Fruit fly (Drosophila melanogaster): ENCODE measurements around the gene Or85a.
A peak's percentile ranks its signal among the peaks of the same experiment; 100 is the strongest.

The Or85a gene

DNA sequence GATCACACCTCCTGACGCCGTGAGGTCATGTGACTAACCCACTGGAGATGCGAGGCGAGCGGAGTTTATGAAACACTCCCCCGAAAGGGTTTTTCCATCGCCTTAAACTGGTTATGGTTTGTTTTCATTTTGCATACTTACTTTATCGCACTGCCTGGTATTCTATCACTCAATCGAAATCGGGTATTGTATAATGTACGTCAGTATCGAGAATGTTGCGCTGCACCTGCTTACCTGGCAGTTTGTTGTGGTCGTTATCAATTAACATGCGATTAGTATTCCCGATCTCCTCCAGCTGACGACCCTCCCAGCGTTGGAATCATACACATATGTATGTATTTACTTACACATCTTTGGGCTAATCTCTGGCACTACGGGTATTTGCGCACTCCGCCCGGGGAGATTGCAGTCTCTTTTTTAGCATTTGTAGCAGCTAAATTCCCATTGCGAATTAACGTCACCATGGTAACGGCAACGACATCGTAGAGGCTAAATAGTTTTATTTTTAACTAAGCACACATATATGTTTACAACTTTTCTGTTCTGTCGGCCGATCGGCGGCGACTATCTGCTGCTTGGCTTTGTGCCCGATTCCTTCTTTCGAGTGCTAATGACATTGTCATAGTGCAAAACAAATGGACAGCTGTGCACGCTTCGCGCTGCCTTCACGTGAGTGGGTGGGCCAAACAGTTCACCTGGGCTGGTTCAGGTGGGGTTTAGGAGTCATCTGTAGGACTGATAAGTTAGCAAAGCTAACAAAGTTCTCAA, 31.6 kb downstream of the Or85a start:
- TF ChIP-seq Hr83 (GFP tag; optimal IDR thresholded peaks at IDR 0.05; ENCODE audit: poor library complexity, severe bottlenecking) (peak; percentile 16), Jra (GFP tag; optimal IDR thresholded peaks at IDR 0.05) (no peak), h (GFP tag; optimal IDR thresholded peaks at IDR 0.05) (peak; percentile 30), brk (GFP tag; optimal IDR thresholded peaks at IDR 0.05) (no peak), br (GFP tag; optimal IDR thresholded peaks at IDR 0.05) (no peak), Rel (GFP tag; optimal IDR thresholded peaks at IDR 0.05) (no peak), Rel (tag; optimal IDR thresholded peaks at IDR 0.05) (peak; percentile 73), jim (GFP tag; optimal IDR thresholded peaks at IDR 0.05) (no peak)

- TF ChIP-seq dsf (GFP tag; optimal IDR thresholded peaks at IDR 0.05; ENCODE audit: borderline replicate concordance) (no peak), CG32264 (GFP tag; optimal IDR thresholded peaks at IDR 0.05) (no peak), N (GFP tag; optimal IDR thresholded peaks at IDR 0.05) (no peak), foxo (GFP tag; optimal IDR thresholded peaks at IDR 0.05) (no peak), woc (GFP tag; optimal IDR thresholded peaks at IDR 0.05) (no peak), Dif (GFP tag; optimal IDR thresholded peaks at IDR 0.05; ENCODE audit: partially characterized antibody) (no peak), Rel (GFP tag; optimal IDR thresholded peaks at IDR 0.05) (no peak), Rel (tag; optimal IDR thresholded peaks at IDR 0.05) (no peak), Sp1 (GFP tag; optimal IDR thresholded peaks at IDR 0.05) (no peak), Hr78 (GFP tag; optimal IDR thresholded peaks at IDR 0.05) (no peak), brk (GFP tag; optimal IDR thresholded peaks at IDR 0.05) (no peak), lola (GFP tag; optimal IDR thresholded peaks at IDR 0.05) (no peak)
Measured at dm6 chr3R:8353994-8354393, 32.4 kb downstream of the Or85a start.

DNA sequence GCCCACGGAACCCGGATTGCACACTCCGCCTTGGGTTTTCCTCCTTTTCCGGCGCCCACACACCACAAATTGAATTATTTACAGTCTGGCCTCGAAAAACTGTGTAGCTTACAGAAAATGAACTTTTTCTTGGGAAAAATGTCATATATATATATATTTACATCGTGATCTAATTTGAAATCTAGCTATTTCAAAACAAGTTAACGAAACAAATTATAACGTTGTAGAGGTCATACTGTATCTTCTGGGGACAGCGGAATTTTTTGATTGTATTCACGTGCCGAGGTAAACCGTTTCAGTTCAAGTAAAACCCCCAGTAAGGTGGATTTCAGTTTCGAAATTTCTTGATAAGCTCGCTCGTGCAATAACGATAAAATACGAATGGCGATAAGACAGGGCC, 32.9 kb downstream of the Or85a start:
- TF ChIP-seq fru (GFP tag; optimal IDR thresholded peaks at IDR 0.05) (peak; percentile 37), h (GFP tag; optimal IDR thresholded peaks at IDR 0.05) (peak; percentile 60), dl (GFP tag; optimal IDR thresholded peaks at IDR 0.05; ENCODE audit: insufficient read depth in 1 of 2, partially characterized antibody in 2 of 2) (no peak), N (GFP tag; optimal IDR thresholded peaks at IDR 0.05) (no peak), rgr (GFP tag; optimal IDR thresholded peaks at IDR 0.05) (peak; percentile 73), Hr83 (GFP tag; optimal IDR thresholded peaks at IDR 0.05; ENCODE audit: poor library complexity, severe bottlenecking) (no peak), Sp1 (GFP tag; optimal IDR thresholded peaks at IDR 0.05) (peak; percentile 70), GATAd (GFP tag; optimal IDR thresholded peaks at IDR 0.05) (no peak), sage (GFP tag; optimal IDR thresholded peaks at IDR 0.05) (no peak), Abd-B (GFP tag; optimal IDR thresholded peaks at IDR 0.05) (no peak), br (GFP tag; optimal IDR thresholded peaks at IDR 0.05) (peak; percentile 45), Hr78 (GFP tag; optimal IDR thresholded peaks at IDR 0.05) (no peak), Rel (GFP tag; optimal IDR thresholded peaks at IDR 0.05) (no peak), Rel (tag; optimal IDR thresholded peaks at IDR 0.05) (peak; percentile 80), OdsH (GFP tag; optimal IDR thresholded peaks at IDR 0.05) (peak; percentile 63), usp (GFP tag; optimal IDR thresholded peaks at IDR 0.05) (no peak), Dfd (GFP tag; optimal IDR thresholded peaks at IDR 0.05) (no peak), Vsx2 (GFP tag; optimal IDR thresholded peaks at IDR 0.05; ENCODE audit: partially characterized antibody) (no peak), ey (GFP tag; optimal IDR thresholded peaks at IDR 0.05) (peak; percentile 45), Myc (optimal IDR thresholded peaks at IDR 0.05) (no peak), psq (GFP tag; optimal IDR thresholded peaks at IDR 0.05) (peak; percentile 19), pan (optimal IDR thresholded peaks at IDR 0.05) (no peak), woc (GFP tag; optimal IDR thresholded peaks at IDR 0.05) (no peak), Jra (GFP tag; optimal IDR thresholded peaks at IDR 0.05) (peak; percentile 17), Hnf4 (GFP tag; optimal IDR thresholded peaks at IDR 0.05) (peak; percentile 54), sv (GFP tag; optimal IDR thresholded peaks at IDR 0.05) (no peak), CrebA (GFP tag; optimal IDR thresholded peaks at IDR 0.05; ENCODE audit: borderline replicate concordance) (no peak), foxo (GFP tag; optimal IDR thresholded peaks at IDR 0.05) (peak in 1 of 2 experiments; percentile 69), lola (GFP tag; optimal IDR thresholded peaks at IDR 0.05) (no peak), Dif (GFP tag; optimal IDR thresholded peaks at IDR 0.05; ENCODE audit: partially characterized antibody) (no peak), HLH106 (tag; optimal IDR thresholded peaks at IDR 0.05) (peak; percentile 68), CG32264 (GFP tag; optimal IDR thresholded peaks at IDR 0.05) (peak; percentile 18), CG9705 (GFP tag; optimal IDR thresholded peaks at IDR 0.05) (peak; percentile 13), dsf (GFP tag; optimal IDR thresholded peaks at IDR 0.05; ENCODE audit: borderline replicate concordance) (no peak), Mio (GFP tag; optimal IDR thresholded peaks at IDR 0.05) (no peak), dmrt93B (GFP tag; optimal IDR thresholded peaks at IDR 0.05) (peak; percentile 30), brk (GFP tag; optimal IDR thresholded peaks at IDR 0.05) (no peak)
